Worm (Caenorhabditis elegans): ENCODE results near the gene madf-9.

The madf-9 gene

ce11 chrIV:3666543-3666942 lies 29.7 kb downstream of the madf-9 start:
- no peak for TF ChIP-seq ceh-13 (GFP tag; optimal IDR thresholded peaks at IDR 0.05)
- TF ChIP-seq flt-1 (GFP tag; IDR thresholded peaks at IDR 0.05): no peak
- no peak for TF ChIP-seq aly-1 (tag; optimal IDR thresholded peaks at IDR 0.05)
- no peak for TF ChIP-seq ceh-36 (tag; optimal IDR thresholded peaks at IDR 0.05)
- TF ChIP-seq tra-4 (tag; optimal IDR thresholded peaks at IDR 0.05): no peak
- TF ChIP-seq hmbx-1 (tag; optimal IDR thresholded peaks at IDR 0.05): no peak
- TF ChIP-seq ets-7 (tag; optimal IDR thresholded peaks at IDR 0.05): no peak
- TF ChIP-seq F13C5.2 (tag; optimal IDR thresholded peaks at IDR 0.05): no peak
- no peak for TF ChIP-seq ama-1 (optimal IDR thresholded peaks at IDR 0.05)
- TF ChIP-seq tbx-37 (GFP tag; conservative IDR thresholded peaks at IDR 0.05): no peak
- TF ChIP-seq scrt-1 (GFP tag; IDR thresholded peaks at IDR 0.05): no peak
- TF ChIP-seq hmg-4 (GFP tag; optimal IDR thresholded peaks at IDR 0.05): no peak
- no peak for TF ChIP-seq B0310.2 (tag; optimal IDR thresholded peaks at IDR 0.05)
- no peak for TF ChIP-seq hnd-1 (tag; optimal IDR thresholded peaks at IDR 0.05)
- no peak for TF ChIP-seq tbx-11 (GFP tag; IDR thresholded peaks at IDR 0.05)

- TF ChIP-seq scrt-1 (GFP tag; IDR thresholded peaks at IDR 0.05) (no peak), tbx-11 (GFP tag; IDR thresholded peaks at IDR 0.05) (no peak), tbx-37 (GFP tag; conservative IDR thresholded peaks at IDR 0.05) (no peak), pes-1 (GFP tag; IDR thresholded peaks at IDR 0.05) (no peak), flt-1 (GFP tag; IDR thresholded peaks at IDR 0.05) (no peak), ets-7 (tag; optimal IDR thresholded peaks at IDR 0.05) (no peak), ceh-36 (tag; optimal IDR thresholded peaks at IDR 0.05) (no peak), ceh-13 (GFP tag; optimal IDR thresholded peaks at IDR 0.05) (no peak), B0310.2 (tag; optimal IDR thresholded peaks at IDR 0.05) (no peak), hmg-4 (GFP tag; optimal IDR thresholded peaks at IDR 0.05) (no peak), hnd-1 (tag; optimal IDR thresholded peaks at IDR 0.05) (no peak), tra-4 (tag; optimal IDR thresholded peaks at IDR 0.05) (no peak), ama-1 (optimal IDR thresholded peaks at IDR 0.05) (no peak), sea-1 (GFP tag; conservative IDR thresholded peaks at IDR 0.05) (no peak), hmbx-1 (tag; optimal IDR thresholded peaks at IDR 0.05) (no peak), aly-1 (tag; optimal IDR thresholded peaks at IDR 0.05) (no peak), F13C5.2 (tag; optimal IDR thresholded peaks at IDR 0.05) (no peak)
Measured at ce11 chrIV:3667796-3668195, 30.9 kb downstream of the madf-9 start.

ce11 chrIV:3668603-3669002 lies 31.7 kb downstream of the madf-9 start, which contains the start of gene fmil-1:
Gene fmil-1, minus strand, starts transcription at chrIV:3668703.
- TF ChIP-seq aly-1 (tag; optimal IDR thresholded peaks at IDR 0.05): no peak
- no peak for TF ChIP-seq ets-7 (tag; optimal IDR thresholded peaks at IDR 0.05)
- TF ChIP-seq hmg-4 (GFP tag; optimal IDR thresholded peaks at IDR 0.05): no peak
- TF ChIP-seq F13C5.2 (tag; optimal IDR thresholded peaks at IDR 0.05): no peak
- no peak for TF ChIP-seq sea-1 (GFP tag; conservative IDR thresholded peaks at IDR 0.05)
- no peak for TF ChIP-seq pes-1 (GFP tag; IDR thresholded peaks at IDR 0.05)

ce11 chrIV:3681763-3682162 lies 44.9 kb downstream of the madf-9 start:
- TF ChIP-seq pes-1 (GFP tag; IDR thresholded peaks at IDR 0.05): no peak
- TF ChIP-seq hmbx-1 (tag; optimal IDR thresholded peaks at IDR 0.05): no peak
- no peak for TF ChIP-seq ceh-36 (tag; optimal IDR thresholded peaks at IDR 0.05)
- TF ChIP-seq hmg-4 (GFP tag; optimal IDR thresholded peaks at IDR 0.05): no peak
- no peak for TF ChIP-seq ceh-13 (GFP tag; optimal IDR thresholded peaks at IDR 0.05)
- no peak for TF ChIP-seq F13C5.2 (tag; optimal IDR thresholded peaks at IDR 0.05)
- TF ChIP-seq sea-1 (GFP tag; conservative IDR thresholded peaks at IDR 0.05): no peak

- TF ChIP-seq scrt-1 (GFP tag; IDR thresholded peaks at IDR 0.05) (no peak), ets-7 (tag; optimal IDR thresholded peaks at IDR 0.05) (no peak), aly-1 (tag; optimal IDR thresholded peaks at IDR 0.05) (peak; percentile 73), hmbx-1 (tag; optimal IDR thresholded peaks at IDR 0.05) (no peak), B0310.2 (tag; optimal IDR thresholded peaks at IDR 0.05) (no peak), tbx-11 (GFP tag; IDR thresholded peaks at IDR 0.05) (0 out of 2 replicates have a peak, but pooled peaks have one; percentile 38), hmg-4 (GFP tag; optimal IDR thresholded peaks at IDR 0.05) (peak; percentile 21), pes-1 (GFP tag; IDR thresholded peaks at IDR 0.05) (no peak), sea-1 (GFP tag; conservative IDR thresholded peaks at IDR 0.05) (no peak)
Measured at ce11 chrIV:3686260-3686659, 49.4 kb downstream of the madf-9 start.

ce11 chrIV:3686765-3687164 lies 49.9 kb downstream of the madf-9 start, which contains the start of gene map-1:
Gene map-1, minus strand, starts transcription at chrIV:3686865.
- no peak for TF ChIP-seq F13C5.2 (tag; optimal IDR thresholded peaks at IDR 0.05)

ce11 chrIV:3688050-3688449 lies 51.2 kb downstream of the madf-9 start:
- TF ChIP-seq ceh-13 (GFP tag; optimal IDR thresholded peaks at IDR 0.05) (no peak), tbx-37 (GFP tag; conservative IDR thresholded peaks at IDR 0.05) (no peak), ets-7 (tag; optimal IDR thresholded peaks at IDR 0.05) (no peak), sea-1 (GFP tag; conservative IDR thresholded peaks at IDR 0.05) (no peak), ceh-36 (tag; optimal IDR thresholded peaks at IDR 0.05) (no peak), hmg-4 (GFP tag; optimal IDR thresholded peaks at IDR 0.05) (no peak), B0310.2 (tag; optimal IDR thresholded peaks at IDR 0.05) (no peak), ama-1 (optimal IDR thresholded peaks at IDR 0.05) (no peak), pes-1 (GFP tag; IDR thresholded peaks at IDR 0.05) (no peak)

All from whole organism, early embryonic.